Fruit fly (Drosophila melanogaster) whole organism, adult: ENCODE results near the gene Ir94a.

Experiments
- CG11617 ChIP-seq: fragments of 200-800 bp; sonication (Bioruptor generic); optimal IDR thresholded peaks from 2 replicates; lab custom pipeline; 2017; ENCODE audit warnings: mild to moderate bottlenecking, missing biosample characterization, missing genetic modification reagents, missing genetic modification characterization
- CG12768 ChIP-seq: fragments of 200-800 bp; sonication (Bioruptor generic); optimal IDR thresholded peaks from 2 replicates; lab custom pipeline; 2017; ENCODE audit warnings: missing biosample characterization, missing genetic modification characterization, mild to moderate bottlenecking, moderate library complexity, missing genetic modification reagents
- CG14711 ChIP-seq: fragments of 200-800 bp; sonication (Bioruptor generic); optimal IDR thresholded peaks from 2 replicates; lab custom pipeline; 2018; ENCODE audit warnings: missing biosample characterization, mild to moderate bottlenecking, missing genetic modification characterization, moderate library complexity
- CG1620 ChIP-seq: fragments of 200-800 bp; sonication (Bioruptor generic); optimal IDR thresholded peaks from 2 replicates; lab custom pipeline; 2016; ENCODE audit warnings: missing biosample characterization, missing genetic modification characterization
- CG33017 ChIP-seq: fragments of 200-800 bp; sonication (Bioruptor generic); optimal IDR thresholded peaks from 2 replicates; lab custom pipeline; 2018; ENCODE audit warnings: missing biosample characterization, mild to moderate bottlenecking, missing genetic modification characterization, moderate library complexity
- CG5204 ChIP-seq: fragments of 200-800 bp; sonication (Bioruptor generic); optimal IDR thresholded peaks from 2 replicates; lab custom pipeline; 2016; ENCODE audit warnings: missing biosample characterization, missing genetic modification characterization
- CG7045 ChIP-seq: fragments of 200-800 bp; sonication (Bioruptor generic); optimal IDR thresholded peaks from 2 replicates; lab custom pipeline; 2017; ENCODE audit warnings: missing biosample characterization, mild to moderate bottlenecking, missing genetic modification characterization
- CG7101 ChIP-seq: fragments of 200-800 bp; sonication (Bioruptor generic); optimal IDR thresholded peaks from 2 replicates; lab custom pipeline; 2018; ENCODE audit warnings: missing biosample characterization, mild to moderate bottlenecking, missing genetic modification characterization, moderate library complexity
- Clk ChIP-seq: fragments of 200-800 bp; sonication (Bioruptor generic); optimal IDR thresholded peaks from 2 replicates; lab custom pipeline; 2017; ENCODE audit warnings: missing biosample characterization, missing genetic modification characterization
- Crg-1 ChIP-seq: fragments of 200-800 bp; sonication (Bioruptor generic); optimal IDR thresholded peaks from 2 replicates; lab custom pipeline; 2016; ENCODE audit warnings: missing biosample characterization, missing genetic modification characterization
- Hr96 ChIP-seq: fragments of 200-800 bp; sonication (Bioruptor generic); optimal IDR thresholded peaks from 2 replicates; lab custom pipeline; 2016; ENCODE audit warnings: missing biosample characterization, missing genetic modification characterization
- Mnt ChIP-seq: fragments of 200-800 bp; sonication (Bioruptor generic); optimal IDR thresholded peaks from 2 replicates; lab custom pipeline; 2016; ENCODE audit warnings: missing biosample characterization, mild to moderate bottlenecking, missing genetic modification characterization
- bab1 ChIP-seq: fragments of 200-800 bp; sonication (Bioruptor generic); optimal IDR thresholded peaks from 3 replicates; lab custom pipeline; 2019; ENCODE audit warnings: missing biosample characterization, mild to moderate bottlenecking, missing genetic modification characterization, moderate library complexity
- cic ChIP-seq: fragments of 200-800 bp; sonication (Bioruptor generic); optimal IDR thresholded peaks from 2 replicates; lab custom pipeline; 2017; ENCODE audit warnings: missing biosample characterization, mild to moderate bottlenecking, missing genetic modification characterization, moderate library complexity
- cnc ChIP-seq, 2 experiments: fragments of >200 bp; optimal IDR thresholded peaks; 2 replicates each; lab custom pipeline; 2017
- kay ChIP-seq: fragments of 200-800 bp; sonication (Bioruptor generic); peaks from one replicate; lab custom pipeline; 2016; ENCODE audit warnings: missing biosample characterization, missing genetic modification characterization, borderline replicate concordance
- ovo ChIP-seq: fragments of 200-800 bp; sonication (Bioruptor generic); optimal IDR thresholded peaks from 2 replicates; lab custom pipeline; 2016; ENCODE audit warnings: missing biosample characterization, missing genetic modification characterization
- pad ChIP-seq: fragments of 200-800 bp; sonication (Bioruptor generic); optimal IDR thresholded peaks from 3 replicates; lab custom pipeline; 2017; ENCODE audit warnings: missing biosample characterization, missing genetic modification characterization, mild to moderate bottlenecking, moderate library complexity, missing genetic modification reagents
- tj ChIP-seq: fragments of 200-800 bp; sonication (Bioruptor generic); optimal IDR thresholded peaks from 3 replicates; lab custom pipeline; 2017; ENCODE audit warnings: missing biosample characterization, mild to moderate bottlenecking, missing genetic modification characterization, moderate library complexity
- toe ChIP-seq: fragments of 200-800 bp; sonication (Bioruptor generic); optimal IDR thresholded peaks from 2 replicates; lab custom pipeline; 2016; ENCODE audit warnings: missing biosample characterization, missing genetic modification characterization

Gene Ir94a

DNA sequence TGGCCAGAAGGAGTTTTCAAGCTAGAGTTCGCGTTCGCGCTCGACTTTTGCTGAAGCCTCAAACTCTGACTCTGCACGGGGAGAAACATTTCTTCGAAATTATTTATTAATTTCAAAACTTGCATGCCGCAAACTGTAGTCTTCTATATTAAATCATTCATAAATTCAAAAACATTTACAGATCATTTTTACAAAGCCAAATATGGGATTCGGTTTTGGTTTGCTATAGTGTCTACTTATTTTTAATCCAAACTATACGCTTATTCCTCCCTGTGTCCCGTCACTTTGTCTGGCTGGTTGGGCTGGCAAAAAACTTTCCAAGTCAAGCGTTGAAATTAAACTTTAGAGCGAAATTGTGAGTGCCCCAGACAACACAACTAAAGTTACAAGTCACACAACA is 35.0 kb downstream of the Ir94a start:
- no peak for TF ChIP-seq kay (GFP tag; lab: Kevin White, UChicago)
- TF ChIP-seq Clk (GFP tag; lab: Kevin White, UChicago) = no peak
- TF ChIP-seq CG5204 (GFP tag; lab: Kevin White, UChicago) = no peak
- no peak for TF ChIP-seq tj (GFP tag; lab: Kevin White, UChicago)
- no peak for TF ChIP-seq Mnt (GFP tag; lab: Kevin White, UChicago)
- no peak for TF ChIP-seq Hr96 (GFP tag; lab: Kevin White, UChicago)

DNA sequence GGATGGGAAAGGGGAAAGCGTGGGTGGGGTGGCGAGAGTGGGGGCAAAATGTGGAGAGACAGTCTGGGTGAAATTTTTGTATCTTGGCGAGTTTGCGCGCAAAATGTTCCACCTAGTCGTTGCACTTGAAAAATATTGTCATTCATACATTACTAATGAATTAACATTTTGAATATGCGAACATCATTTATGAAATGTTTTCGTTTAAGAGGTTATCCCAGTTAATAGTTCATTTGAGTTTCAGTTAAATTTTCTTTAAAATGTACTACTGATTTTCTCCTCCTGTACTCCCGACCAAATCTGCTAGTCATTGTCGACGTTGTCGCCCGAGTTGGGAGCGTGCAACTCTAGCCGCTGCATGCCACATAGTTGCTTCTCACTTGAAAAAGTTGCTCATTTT is 36.7 kb downstream of the Ir94a start:
- no peak for TF ChIP-seq toe (GFP tag; lab: Kevin White, UChicago)
- no peak for TF ChIP-seq CG11617
- no peak for TF ChIP-seq CG12768

DNA sequence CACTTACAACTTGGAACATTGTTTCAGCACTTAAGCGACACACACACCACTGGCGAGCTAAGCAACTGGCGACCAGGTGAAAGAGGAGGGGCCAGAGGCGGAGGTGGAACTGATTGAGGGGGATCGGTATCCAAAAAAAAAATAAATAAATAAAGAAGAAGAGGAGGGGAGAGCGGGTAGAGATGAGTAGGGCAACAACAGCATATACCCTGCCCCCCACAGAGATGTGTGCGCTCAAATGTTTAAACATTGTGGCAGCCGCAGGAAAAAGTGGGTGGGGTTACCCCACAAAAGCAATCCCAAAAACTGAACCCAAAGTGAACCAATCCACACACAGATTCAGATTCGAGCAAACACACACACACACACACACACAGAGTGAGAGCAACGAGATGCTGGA is 37.2 kb downstream of the Ir94a start:
- no peak for TF ChIP-seq Mnt (GFP tag; lab: Kevin White, UChicago)
- TF ChIP-seq bab1 (GFP tag; lab: Kevin White, UChicago) = no peak
- TF ChIP-seq CG11617 = no peak
- no peak for TF ChIP-seq CG14711 (tag; lab: Kevin White, UChicago)

DNA sequence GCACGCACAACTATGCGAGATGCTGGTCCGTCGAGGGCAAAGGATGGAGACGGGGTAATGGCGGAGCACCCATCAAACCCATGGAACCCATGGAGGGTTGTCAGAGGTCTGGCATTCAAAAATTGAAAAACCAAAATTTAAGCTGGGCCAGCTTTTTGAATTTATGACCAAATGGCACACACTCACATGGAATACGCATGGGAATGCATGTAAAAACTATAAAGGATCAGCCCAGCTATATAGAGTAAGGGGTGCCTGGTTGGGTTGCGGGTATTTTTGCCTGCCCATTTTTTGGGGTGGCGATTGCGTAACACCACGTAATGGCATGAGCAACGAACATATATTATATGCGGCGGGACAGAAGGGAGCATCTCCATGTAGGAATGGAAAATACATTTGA is 39.2 kb downstream of the Ir94a start:
- TF ChIP-seq cic (GFP tag; lab: Kevin White, UChicago) (no peak), CG12768 (no peak), CG33017 (tag; lab: Kevin White, UChicago) (no peak), Mnt (GFP tag; lab: Kevin White, UChicago) (no peak), cnc (optimal IDR thresholded peaks at IDR 0.05; lab: Kevin White, UChicago) (no peak), Crg-1 (GFP tag; lab: Kevin White, UChicago) (no peak), toe (GFP tag; lab: Kevin White, UChicago) (no peak), kay (GFP tag; lab: Kevin White, UChicago) (no peak), CG7101 (tag; lab: Kevin White, UChicago) (no peak), CG1620 (GFP tag; lab: Kevin White, UChicago) (no peak), CG5204 (GFP tag; lab: Kevin White, UChicago) (no peak), CG7045 (GFP tag; lab: Kevin White, UChicago) (no peak), bab1 (GFP tag; lab: Kevin White, UChicago) (no peak), pad (GFP tag; lab: Kevin White, UChicago) (no peak), ovo (GFP tag; lab: Kevin White, UChicago) (no peak), Hr96 (GFP tag; lab: Kevin White, UChicago) (no peak), Clk (GFP tag; lab: Kevin White, UChicago) (no peak), CG14711 (tag; lab: Kevin White, UChicago) (no peak), CG11617 (no peak)

DNA sequence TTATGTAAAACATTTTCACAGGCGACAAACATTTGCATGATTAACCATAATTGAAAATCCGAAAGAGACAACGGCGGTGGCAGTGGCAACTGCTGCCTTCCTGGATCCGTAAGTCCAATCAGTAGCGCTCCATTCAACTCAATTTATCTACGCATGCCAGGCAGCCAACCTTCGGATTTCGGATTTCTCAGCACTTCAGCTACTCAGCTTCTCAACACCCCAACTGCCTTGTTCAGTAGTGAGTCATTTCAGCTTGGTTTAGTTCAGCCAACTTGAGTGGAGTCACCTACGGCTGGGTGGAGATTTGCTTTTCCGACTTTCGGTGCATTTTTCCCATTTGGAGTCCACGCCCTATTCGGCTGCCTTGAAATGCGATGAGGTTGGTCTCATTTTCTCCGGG is 40.5 kb downstream of the Ir94a start:
- TF ChIP-seq CG14711 (tag; lab: Kevin White, UChicago) = no peak
- no peak for TF ChIP-seq cnc (optimal IDR thresholded peaks at IDR 0.05; lab: Kevin White, UChicago)
- TF ChIP-seq CG1620 (GFP tag; lab: Kevin White, UChicago) = no peak
- TF ChIP-seq Crg-1 (GFP tag; lab: Kevin White, UChicago) = no peak
- no peak for TF ChIP-seq CG12768
- no peak for TF ChIP-seq cic (GFP tag; lab: Kevin White, UChicago)

DNA sequence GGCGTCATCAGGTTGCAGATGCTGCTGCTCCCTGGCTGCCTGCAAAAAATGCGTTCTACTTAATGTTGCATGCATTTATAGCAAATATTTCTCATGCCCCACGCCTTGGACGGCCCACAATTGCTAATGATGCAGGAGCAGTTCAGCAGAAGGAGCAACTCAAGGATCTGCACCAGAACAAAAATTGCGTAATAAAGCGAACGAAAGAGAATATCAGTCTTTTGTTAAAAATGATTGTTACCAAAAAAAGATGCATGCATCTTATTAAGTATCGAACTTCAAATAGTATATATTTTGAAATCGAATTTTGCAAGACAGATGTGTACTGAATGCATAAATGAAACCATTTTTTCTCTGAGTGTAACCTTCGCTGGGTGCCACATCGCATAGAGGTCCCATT is 45.0 kb downstream of the Ir94a start:
- TF ChIP-seq CG7101 (tag; lab: Kevin White, UChicago) (no peak), kay (GFP tag; lab: Kevin White, UChicago) (no peak), toe (GFP tag; lab: Kevin White, UChicago) (no peak), cnc (optimal IDR thresholded peaks at IDR 0.05; lab: Kevin White, UChicago) (no peak), Hr96 (GFP tag; lab: Kevin White, UChicago) (no peak), Clk (GFP tag; lab: Kevin White, UChicago) (no peak), Mnt (GFP tag; lab: Kevin White, UChicago) (no peak), CG1620 (GFP tag; lab: Kevin White, UChicago) (no peak), bab1 (GFP tag; lab: Kevin White, UChicago) (no peak), tj (GFP tag; lab: Kevin White, UChicago) (no peak), CG5204 (GFP tag; lab: Kevin White, UChicago) (no peak)

DNA sequence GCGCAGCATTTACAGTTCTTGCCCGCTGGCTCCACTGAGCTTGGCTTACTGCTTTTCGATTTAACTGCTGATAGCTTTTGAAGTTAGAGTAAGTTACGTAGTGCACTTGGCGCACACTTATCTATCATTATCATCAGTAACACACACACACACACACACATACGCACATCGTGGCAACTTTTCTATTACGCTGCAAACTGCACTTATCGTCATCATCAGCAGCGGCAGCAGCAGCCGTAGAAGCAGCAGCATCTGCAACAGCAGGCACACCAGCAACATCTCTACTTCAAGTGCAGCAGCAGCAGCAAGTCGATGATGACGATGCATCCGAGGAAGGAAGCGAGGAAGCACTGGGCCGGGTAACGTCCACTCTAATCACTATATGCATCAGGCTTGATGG is 45.5 kb downstream of the Ir94a start:
- TF ChIP-seq CG14711 (tag; lab: Kevin White, UChicago) (no peak), CG33017 (tag; lab: Kevin White, UChicago) (no peak), toe (GFP tag; lab: Kevin White, UChicago) (no peak), tj (GFP tag; lab: Kevin White, UChicago) (no peak), cic (GFP tag; lab: Kevin White, UChicago) (no peak), ovo (GFP tag; lab: Kevin White, UChicago) (no peak), CG11617 (no peak), Hr96 (GFP tag; lab: Kevin White, UChicago) (no peak), CG7101 (tag; lab: Kevin White, UChicago) (no peak), pad (GFP tag; lab: Kevin White, UChicago) (no peak), cnc (optimal IDR thresholded peaks at IDR 0.05; lab: Kevin White, UChicago) (no peak), bab1 (GFP tag; lab: Kevin White, UChicago) (no peak), CG5204 (GFP tag; lab: Kevin White, UChicago) (no peak), kay (GFP tag; lab: Kevin White, UChicago) (no peak), CG12768 (no peak), Clk (GFP tag; lab: Kevin White, UChicago) (no peak)
